Fruit fly (Drosophila melanogaster) whole organism: ENCODE measurements around the gene CG5039.

ENCODE experiments used
- CG8478 ChIP-seq: fragments of >200 bp; optimal IDR thresholded peaks from 2 replicates; lab custom pipeline; 2018; ENCODE audit warnings: inconsistent platforms
- EcR ChIP-seq, 2 experiments: fragments of >200 bp; optimal IDR thresholded peaks; 2 replicates each; lab custom pipeline; 2017; ENCODE audit warnings: missing biosample characterization in 2 of 2, missing genetic modification characterization in 2 of 2, missing genetic modification reagents in 2 of 2
- pan ChIP-seq: fragments of >200 bp; optimal IDR thresholded peaks from 2 replicates; lab custom pipeline; 2017
- psq ChIP-seq: fragments of >200 bp; optimal IDR thresholded peaks from 2 replicates; lab custom pipeline; 2017
- usp ChIP-seq: fragments of >200 bp; optimal IDR thresholded peaks from 2 replicates; lab custom pipeline; 2017; ENCODE audit warnings: missing biosample characterization, missing genetic modification characterization, mixed read lengths

DNA sequence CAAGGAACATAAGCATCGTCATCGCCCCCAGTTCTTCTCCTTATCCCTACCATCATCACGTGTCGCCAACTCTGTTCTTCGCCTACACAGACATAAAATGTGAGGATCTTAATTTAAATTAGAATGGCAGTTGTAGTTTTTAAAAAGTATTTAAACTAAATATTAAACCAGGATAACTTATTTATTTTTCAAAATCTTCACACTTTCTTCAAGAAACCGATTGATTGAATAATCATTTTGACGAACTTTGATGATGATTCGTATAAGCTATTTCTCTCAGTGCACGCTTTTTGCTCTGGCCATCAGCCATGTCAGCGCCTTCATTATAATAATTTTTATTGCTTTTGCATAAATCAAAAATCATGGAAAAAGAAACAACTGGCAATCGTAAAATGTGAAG, 39.5 kb upstream of the CG5039 start:
- no peak for TF ChIP-seq usp (GFP tag; lab: Kevin White, UChicago)
- no peak for TF ChIP-seq EcR (GFP tag; optimal IDR thresholded peaks at IDR 0.05; lab: Kevin White, UChicago)
- TF ChIP-seq CG8478 (lab: Kevin White, UChicago), result no peak
- TF ChIP-seq psq (lab: Kevin White, UChicago), result no peak
- no peak for TF ChIP-seq pan (lab: Kevin White, UChicago)
